Worm (Caenorhabditis elegans) whole organism, L3 larva: ENCODE data around the gene gegf-1.

Source experiments
- ama-1 ChIP-seq: fragments of 150-350 bp; optimal IDR thresholded peaks from 2 replicates; lab custom pipeline; 2018
- elt-2 ChIP-seq: sonication (generic microtip); optimal IDR thresholded peaks from 2 replicates; lab custom pipeline; 2016; ENCODE audit warnings: missing genetic modification reagents, mild to moderate bottlenecking, missing genetic modification characterization, missing compliant biosample characterization
- lsy-12 ChIP-seq: sonication (generic microtip); optimal IDR thresholded peaks from 2 replicates; lab custom pipeline; 2016; ENCODE audit warnings: mild to moderate bottlenecking, missing genetic modification characterization, missing compliant biosample characterization
- mml-1 ChIP-seq: fragments of 150-350 bp; sonication (generic microtip); optimal IDR thresholded peaks from 3 replicates; lab custom pipeline; 2014; ENCODE audit warnings: missing biosample characterization, missing genetic modification characterization
- nhr-23 ChIP-seq: fragments of 150-350 bp; optimal IDR thresholded peaks from 2 replicates; lab custom pipeline; 2014; ENCODE audit warnings: missing biosample characterization, missing genetic modification reagents, missing genetic modification characterization
- nhr-28 ChIP-seq: fragments of 150-350 bp; optimal IDR thresholded peaks from 2 replicates; lab custom pipeline; 2014; ENCODE audit warnings: missing biosample characterization, missing genetic modification characterization
- nhr-77 ChIP-seq: fragments of 150-350 bp; optimal IDR thresholded peaks from 2 replicates; lab custom pipeline; 2014; ENCODE audit warnings: missing biosample characterization, missing genetic modification characterization
- sea-2 ChIP-seq: fragments of 150-350 bp; sonication (generic microtip); optimal IDR thresholded peaks from 4 replicates; lab custom pipeline; 2014; ENCODE audit warnings: missing biosample characterization, missing genetic modification reagents, missing genetic modification characterization
- unc-62 ChIP-seq: fragments of 150-350 bp; sonication (generic microtip); optimal IDR thresholded peaks from 4 replicates; lab custom pipeline; 2014; ENCODE audit warnings: missing biosample characterization, missing genetic modification reagents, missing genetic modification characterization

- TF ChIP-seq nhr-28 (tag; lab: Kevin White, UChicago), result no peak
- no peak for TF ChIP-seq nhr-77 (tag; lab: Kevin White, UChicago)
- no peak for TF ChIP-seq nhr-23 (tag; lab: Kevin White, UChicago)
- TF ChIP-seq unc-62 (GFP tag; lab: Kevin White, UChicago), result no peak
- TF ChIP-seq lsy-12 (tag; lab: Kevin White, UChicago), result no peak
- TF ChIP-seq ama-1 (lab: Kevin White, UChicago), result no peak
- TF ChIP-seq elt-2, result no peak
- TF ChIP-seq sea-2 (GFP tag; lab: Kevin White, UChicago), result no peak
- no peak for TF ChIP-seq mml-1 (tag; lab: Kevin White, UChicago)
Observed at ce11 chrIV:119792-120191, 37.9 kb downstream of the gegf-1 start.
